Worm (Caenorhabditis elegans) whole organism, late embryonic: Measurements from ENCODE around the gene C05E7.3.

Source experiments
- F13H6.1 ChIP-seq: sonication (generic microtip); optimal IDR thresholded peaks from 2 replicates; lab custom pipeline; 2016; ENCODE audit warnings: missing genetic modification characterization, missing compliant biosample characterization
- T23F11.4 ChIP-seq: fragments of 200-800 bp; sonication (Bioruptor generic); optimal IDR thresholded peaks from 2 replicates; lab custom pipeline; 2018; ENCODE audit warnings: mild to moderate bottlenecking, missing genetic modification characterization, missing compliant biosample characterization
- ceh-24 ChIP-seq: sonication (generic microtip); optimal IDR thresholded peaks from 2 replicates; lab custom pipeline; 2016; ENCODE audit warnings: mild to moderate bottlenecking, missing genetic modification characterization, missing compliant biosample characterization
- ceh-31 ChIP-seq: sonication (generic microtip); optimal IDR thresholded peaks from 2 replicates; lab custom pipeline; 2016; ENCODE audit warnings: missing genetic modification characterization, missing compliant biosample characterization
- elt-2 ChIP-seq: sonication (generic microtip); optimal IDR thresholded peaks from 2 replicates; lab custom pipeline; 2016; ENCODE audit warnings: missing genetic modification reagents, missing genetic modification characterization, missing compliant biosample characterization
- gmeb-2 ChIP-seq: sonication (generic microtip); optimal IDR thresholded peaks from 2 replicates; lab custom pipeline; 2016; ENCODE audit warnings: missing genetic modification characterization, inconsistent platforms, missing compliant biosample characterization
- hlh-30 ChIP-seq: sonication (generic microtip); optimal IDR thresholded peaks from 2 replicates; lab custom pipeline; 2017; ENCODE audit warnings: antibody characterized with exemption, missing genetic modification characterization, missing compliant biosample characterization; ENCODE audit not compliant: insufficient read depth
- rnt-1 ChIP-seq: sonication (generic microtip); optimal IDR thresholded peaks from 2 replicates; lab custom pipeline; 2016; ENCODE audit warnings: missing genetic modification characterization, missing compliant biosample characterization
- sox-4 ChIP-seq: sonication (generic microtip); optimal IDR thresholded peaks from 2 replicates; lab custom pipeline; 2017; ENCODE audit warnings: mild to moderate bottlenecking, missing genetic modification characterization, inconsistent platforms, missing compliant biosample characterization

DNA sequence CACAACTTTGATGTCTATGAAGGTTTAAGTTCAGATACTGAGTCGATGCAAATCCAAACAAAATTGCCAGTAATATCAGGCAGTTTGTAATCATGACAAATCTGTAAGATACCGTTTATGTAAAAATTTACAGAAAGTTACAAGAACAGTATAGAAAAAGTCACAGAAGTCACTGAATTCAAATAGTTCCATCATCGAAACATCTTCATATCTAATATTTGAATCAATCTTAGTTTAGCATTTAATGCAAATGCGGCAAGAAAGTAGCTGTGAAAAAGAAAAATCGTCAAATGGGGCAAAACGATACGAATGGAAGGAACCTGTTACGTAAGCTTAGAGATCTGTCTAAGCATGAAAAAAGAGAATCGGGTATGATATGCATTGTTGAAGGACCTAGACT, 3.3 kb downstream of the C05E7.3 start, which contains the start of gene gmap-2:
- no peak for TF ChIP-seq T23F11.4 (GFP tag; lab: Kevin White, UChicago)
- no peak for TF ChIP-seq ceh-24 (tag; lab: Kevin White, UChicago)
- TF ChIP-seq ceh-31 (tag; lab: Kevin White, UChicago), result no peak
- TF ChIP-seq rnt-1 (tag; lab: Kevin White, UChicago), result no peak
- TF ChIP-seq elt-2 (tag; lab: Kevin White, UChicago), result no peak
- TF ChIP-seq F13H6.1 (tag; lab: Kevin White, UChicago), result no peak
- TF ChIP-seq hlh-30, result no peak
- TF ChIP-seq gmeb-2 (tag; lab: Kevin White, UChicago), result no peak
- TF ChIP-seq sox-4 (tag; lab: Kevin White, UChicago), result no peak
